Fruit fly (Drosophila melanogaster) whole organism, embryonic: ENCODE results near the gene CG18135.
"Not testable (repeated sequence)": the region's sequence is repeated elsewhere in the genome, so short reads cannot be mapped to it uniquely, and the experiment has no call there.

Source experiments
- Atf-2 ChIP-seq: fragments of 200-800 bp; sonication (Bioruptor generic); optimal IDR thresholded peaks from 2 replicates; lab custom pipeline; 2016; ENCODE audit warnings: missing biosample characterization, missing genetic modification characterization
- CG11504 ChIP-seq: fragments of 200-800 bp; sonication (Bioruptor generic); optimal IDR thresholded peaks from 3 replicates; lab custom pipeline; 2019; ENCODE audit warnings: missing biosample characterization, mild to moderate bottlenecking, missing genetic modification characterization, moderate library complexity
- CG2120 ChIP-seq: fragments of 200-800 bp; sonication (Bioruptor generic); optimal IDR thresholded peaks from 3 replicates; lab custom pipeline; 2016; ENCODE audit warnings: missing biosample characterization, missing genetic modification characterization
- Dek ChIP-seq: fragments of 200-800 bp; sonication (Bioruptor generic); optimal IDR thresholded peaks from 3 replicates; lab custom pipeline; 2019; ENCODE audit warnings: missing biosample characterization, mild to moderate bottlenecking, missing genetic modification characterization, moderate library complexity
- Sin3A ChIP-seq: fragments of >200 bp; optimal IDR thresholded peaks from 2 replicates; lab custom pipeline; 2018
- run ChIP-seq: fragments of 200-800 bp; sonication (Bioruptor generic); optimal IDR thresholded peaks from 3 replicates; lab custom pipeline; 2018; ENCODE audit warnings: missing biosample characterization, mild to moderate bottlenecking, missing genetic modification characterization

- not testable (repeated sequence) for TF ChIP-seq run (tag; lab: Kevin White, UChicago); Sin3A (lab: Kevin White, UChicago); Atf-2 (GFP tag; lab: Kevin White, UChicago); Dek; CG2120 (GFP tag; lab: Kevin White, UChicago)
- TF ChIP-seq CG11504 (tag; lab: Kevin White, UChicago) = peak; percentile 99
Observed at dm6 chr3L:19008855-19009254, 10.8 kb upstream of the CG18135 start.
